Worm (Caenorhabditis elegans): Measurements from ENCODE around the gene cky-1.

The cky-1 gene

DNA sequence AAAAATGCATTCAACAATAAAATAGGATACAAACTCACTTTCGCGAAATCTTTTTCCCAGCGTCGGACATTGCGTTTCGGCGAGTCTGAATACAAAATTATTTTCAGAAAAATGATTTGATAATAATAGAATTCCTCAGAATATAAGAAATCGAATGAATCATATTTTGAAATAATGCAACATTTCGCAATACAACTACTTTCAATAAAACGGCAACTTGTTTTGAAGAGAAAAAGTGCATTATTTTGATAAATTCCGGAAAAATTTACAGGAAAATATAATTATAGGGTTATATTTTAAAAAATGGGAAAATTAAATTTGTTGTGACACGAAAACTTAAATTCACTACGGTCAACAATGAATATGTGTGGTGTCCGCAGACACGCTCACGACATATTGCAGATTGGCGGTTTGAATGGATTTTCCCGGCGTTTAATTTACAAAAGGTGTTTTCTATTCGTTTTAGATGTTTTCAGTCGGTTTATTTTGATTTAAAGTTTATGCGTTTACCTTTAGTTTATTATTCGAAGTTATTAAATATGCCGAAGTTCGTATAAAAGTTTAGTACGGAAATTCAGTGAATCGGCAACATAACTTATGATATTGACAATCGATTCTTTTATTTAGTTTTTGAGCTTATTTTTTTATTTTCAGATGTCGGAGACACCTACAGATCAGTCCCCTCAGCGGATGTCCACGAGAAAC is 26.9 kb downstream of the cky-1 start, which contains the start of the genes abcf-1 and scc-3:
TSS of gene abcf-1 (minus strand) at position 85 of the 705 bp plus-strand sequence.
TSS of gene scc-3 (plus strand) at position 655 of the 705 bp plus-strand sequence.
- TF ChIP-seq unc-62 (GFP tag; optimal IDR thresholded peaks at IDR 0.05) = no peak

DNA sequence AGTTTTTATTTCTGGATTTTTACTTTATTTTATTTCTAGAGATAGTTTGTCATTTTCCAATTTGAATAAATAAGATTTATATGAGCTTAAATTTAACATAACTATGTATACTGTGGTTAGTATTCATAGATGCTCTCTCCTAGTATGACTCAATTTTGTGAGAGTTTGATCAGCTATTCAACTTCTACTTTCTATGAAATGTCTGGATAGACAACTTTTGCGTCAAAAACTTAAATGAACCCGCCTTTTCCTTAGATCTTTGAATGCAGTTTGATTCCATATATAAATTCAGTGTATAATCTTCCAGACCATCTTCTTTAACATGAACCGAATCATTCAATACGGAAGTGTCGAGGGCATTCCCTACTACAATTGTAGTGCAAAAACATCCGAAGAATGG is 32.4 kb downstream of the cky-1 start, which contains the start of gene srt-43:
TSS of gene srt-43 (plus strand) at position 301 of the 400 bp plus-strand sequence.
- no peak for TF ChIP-seq unc-62 (GFP tag; optimal IDR thresholded peaks at IDR 0.05)

DNA sequence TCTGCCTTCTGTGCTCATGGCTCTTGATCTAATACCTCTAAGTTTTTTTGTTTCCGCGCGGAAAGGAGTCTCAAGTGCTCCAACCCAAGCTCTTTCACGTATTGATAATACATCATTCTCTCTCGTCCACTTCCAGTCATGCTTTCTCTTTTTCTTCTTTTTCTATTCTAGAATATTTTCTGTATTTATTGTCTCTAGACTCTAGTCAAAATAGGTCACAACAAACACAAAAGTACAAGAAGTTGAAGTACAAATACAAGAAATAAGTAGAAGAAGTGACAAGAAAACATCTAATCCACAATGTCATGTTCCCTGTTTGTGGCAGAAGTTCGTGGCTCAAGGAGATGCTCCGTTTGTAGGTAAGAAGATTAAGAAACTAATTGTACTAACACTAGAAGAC is 36.7 kb downstream of the cky-1 start, which contains the start of gene ZC455.1:
TSS of gene ZC455.1 (plus strand) at position 301 of the 400 bp plus-strand sequence.
- no peak for TF ChIP-seq unc-62 (GFP tag; optimal IDR thresholded peaks at IDR 0.05)

DNA sequence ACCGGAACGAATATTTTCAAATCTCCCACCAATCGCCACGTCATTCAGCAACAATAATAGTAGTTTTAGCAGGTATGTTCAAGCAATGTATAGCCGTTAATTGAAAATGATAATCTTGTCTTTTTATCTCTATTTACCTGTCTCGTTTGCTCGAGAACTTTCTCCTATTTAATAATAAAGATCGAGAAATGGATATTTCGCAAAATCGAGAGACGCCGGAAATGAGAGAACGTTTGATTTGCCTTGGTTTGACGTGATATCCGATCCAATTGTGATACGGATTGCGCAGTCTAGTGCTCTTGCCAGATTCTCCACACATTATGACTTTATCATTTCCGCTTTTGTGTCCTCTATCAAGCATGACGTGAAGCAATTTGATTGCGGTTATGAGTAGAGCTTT is 37.3 kb downstream of the cky-1 start:
- TF ChIP-seq unc-62 (GFP tag; optimal IDR thresholded peaks at IDR 0.05) = no peak

DNA sequence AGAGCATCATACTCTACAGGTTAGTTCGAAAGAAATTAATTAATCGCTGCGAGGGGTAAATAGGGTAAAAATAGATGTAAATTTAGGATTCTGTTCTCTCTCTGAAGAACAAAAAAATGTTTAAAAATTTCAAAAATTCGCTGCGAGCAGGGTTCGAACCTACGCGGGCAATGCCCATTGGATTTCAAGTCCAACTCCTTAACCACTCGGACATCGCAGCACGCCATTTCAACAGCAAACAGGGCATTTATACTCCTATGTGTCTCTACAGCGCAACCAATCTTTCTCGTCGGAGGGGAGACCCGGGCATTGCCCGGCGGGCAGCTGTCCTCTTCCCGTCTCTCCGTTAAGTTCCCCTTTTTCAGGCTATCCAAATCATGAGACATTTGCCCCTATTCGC is 43.7 kb downstream of the cky-1 start:
- TF ChIP-seq unc-62 (GFP tag; optimal IDR thresholded peaks at IDR 0.05) = no peak

DNA sequence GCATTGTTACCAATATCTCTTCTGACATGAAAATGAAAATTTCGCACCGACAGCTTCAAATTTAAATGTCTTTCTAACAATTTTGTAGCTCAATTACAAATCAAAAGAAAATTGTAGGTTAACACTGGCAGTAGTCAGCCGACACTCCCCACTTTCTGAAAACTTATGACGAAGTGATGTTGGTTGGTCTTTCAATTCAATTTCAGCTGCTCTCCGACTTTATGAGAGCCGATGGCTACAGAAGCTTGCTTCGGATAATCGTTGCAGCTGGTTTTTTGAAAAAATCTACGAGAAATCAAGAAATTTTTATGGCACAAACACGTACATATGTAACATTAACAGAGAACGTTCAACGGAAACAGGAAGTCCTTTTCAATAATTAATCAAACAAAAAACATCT is 48.4 kb downstream of the cky-1 start, which contains the start of gene sre-20:
TSS of gene sre-20 (minus strand) at position 101 of the 400 bp plus-strand sequence.
- no peak for TF ChIP-seq unc-62 (GFP tag; optimal IDR thresholded peaks at IDR 0.05)

DNA sequence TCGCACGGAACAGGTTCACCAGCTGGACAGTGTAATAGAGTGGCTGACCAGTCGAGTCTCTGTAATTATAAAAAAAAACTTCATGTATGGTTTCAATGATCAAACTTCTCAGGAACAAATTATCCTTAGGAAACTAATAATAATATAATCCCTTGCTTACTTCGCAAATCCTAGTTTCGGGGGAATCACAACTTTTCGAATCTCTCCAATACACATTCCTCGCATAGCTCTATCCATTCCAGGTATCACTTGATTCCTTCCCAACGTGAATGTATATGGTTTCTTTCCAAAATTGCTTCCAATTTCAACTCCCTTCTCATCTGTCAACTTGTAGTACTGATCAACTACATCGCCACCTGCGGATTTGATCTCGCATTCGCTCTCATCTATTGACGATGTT is 49.8 kb downstream of the cky-1 start:
- TF ChIP-seq unc-62 (GFP tag; optimal IDR thresholded peaks at IDR 0.05) = no peak

DNA sequence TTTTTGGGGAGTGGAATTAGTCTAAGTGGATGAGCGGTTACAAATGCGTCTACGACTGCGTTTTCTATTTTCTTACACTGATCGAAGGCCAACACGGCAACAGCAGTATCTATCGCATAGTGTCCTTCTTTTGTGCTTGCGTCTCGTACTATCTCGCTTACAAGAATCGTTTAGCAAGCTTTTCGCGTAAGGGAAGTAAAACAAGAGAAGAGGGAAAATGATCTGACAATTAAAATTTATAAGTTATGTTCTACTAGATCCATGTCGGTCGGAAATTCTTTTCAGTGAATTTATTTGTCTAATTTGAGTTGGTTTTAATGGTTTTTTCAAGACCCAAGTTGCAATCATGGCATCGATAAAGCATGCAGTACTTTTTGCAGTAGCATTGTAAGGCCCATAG is 50.5 kb downstream of the cky-1 start, which contains the start of gene fkb-4:
TSS of gene fkb-4 (minus strand) at position 101 of the 400 bp plus-strand sequence.
- no peak for TF ChIP-seq unc-62 (GFP tag; optimal IDR thresholded peaks at IDR 0.05)

DNA sequence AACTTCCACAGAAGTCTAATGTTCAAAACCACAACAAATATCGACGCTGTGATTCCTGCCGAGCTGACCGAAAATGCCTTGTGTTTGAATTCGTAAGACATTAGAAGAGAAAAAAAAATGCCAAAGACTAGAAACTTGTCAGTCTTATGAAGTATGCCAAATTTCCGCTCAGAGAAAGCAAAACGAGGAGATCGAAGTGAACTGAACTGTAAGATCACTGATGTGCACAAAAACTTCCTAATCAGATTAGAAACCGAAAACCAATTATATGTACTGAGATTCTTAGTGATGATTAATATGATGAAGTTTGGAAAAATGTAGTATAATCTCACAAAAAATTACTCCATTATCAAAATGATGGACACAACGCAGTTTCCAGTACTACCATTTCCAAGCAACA is 51.9 kb downstream of the cky-1 start, which contains the start of gene srbc-44:
TSS of gene srbc-44 (minus strand) at position 101 of the 400 bp plus-strand sequence.
- no peak for TF ChIP-seq unc-62 (GFP tag; optimal IDR thresholded peaks at IDR 0.05)

DNA sequence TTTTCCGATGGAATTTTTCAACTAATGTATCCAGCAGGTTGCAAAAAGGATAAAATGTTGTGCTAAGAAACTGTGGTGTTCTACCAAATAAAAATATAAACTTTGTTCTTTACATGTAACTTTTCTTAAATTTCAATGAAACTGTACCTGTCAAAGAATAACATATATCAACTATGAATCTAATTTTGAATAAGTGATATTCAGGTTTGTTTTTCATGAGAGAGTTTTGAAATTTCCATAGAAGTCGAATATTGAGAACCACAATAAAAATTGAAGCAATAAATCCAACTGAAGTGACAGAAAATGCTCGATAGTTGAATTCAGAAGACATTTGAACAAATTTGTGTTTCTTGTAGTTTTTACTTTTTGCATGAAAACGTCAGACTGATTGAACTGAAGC is 53.7 kb downstream of the cky-1 start, which contains the start of gene srbc-43:
TSS of gene srbc-43 (minus strand) at position 331 of the 400 bp plus-strand sequence.
- TF ChIP-seq unc-62 (GFP tag; optimal IDR thresholded peaks at IDR 0.05) = no peak
